Fruit fly (Drosophila melanogaster): ENCODE measurements around the gene Gr66a.

The Gr66a gene

DNA sequence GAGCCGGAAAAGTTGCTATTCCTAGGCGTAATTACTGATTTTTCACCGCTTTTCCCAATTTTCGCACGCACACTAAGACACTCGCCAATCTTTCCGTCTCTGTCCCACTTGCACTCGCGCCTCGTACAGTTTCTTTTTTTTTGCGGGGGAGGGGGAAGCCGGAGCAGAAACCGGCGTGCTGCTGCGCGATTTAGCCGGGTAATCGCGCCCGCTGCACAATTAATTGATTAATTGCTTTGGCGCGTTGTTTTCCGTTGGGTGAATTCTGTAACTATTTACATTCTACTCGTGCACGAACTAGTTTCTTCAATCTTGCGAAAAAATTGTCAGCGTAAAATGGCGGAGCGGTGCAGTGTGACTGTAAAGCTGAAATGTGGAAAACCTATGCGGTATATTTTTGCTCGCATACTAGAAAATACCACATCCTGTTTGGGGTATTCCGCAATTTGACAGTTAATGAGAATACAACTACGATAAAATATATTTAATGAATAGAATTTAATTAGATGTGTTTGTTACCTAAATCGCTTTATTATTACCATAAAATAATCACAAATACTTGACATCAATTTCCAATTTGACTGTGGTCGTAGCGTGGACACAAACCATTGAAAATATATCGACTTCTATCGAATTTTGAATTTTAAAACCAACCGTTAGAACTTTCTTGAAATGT, 8.5 kb upstream of the Gr66a start, which contains the start of gene Cpsf6 (continued):
- no peak for TF ChIP-seq grn (GFP tag; optimal IDR thresholded peaks at IDR 0.05)
- TF ChIP-seq CG12744 (GFP tag; optimal IDR thresholded peaks at IDR 0.05): no peak
- TF ChIP-seq Side (GFP tag; optimal IDR thresholded peaks at IDR 0.05): no peak
- TF ChIP-seq CG13123 (GFP tag; optimal IDR thresholded peaks at IDR 0.05): no peak
- TF ChIP-seq Ssrp (tag; optimal IDR thresholded peaks at IDR 0.05): peak; percentile 56
- TF ChIP-seq Dfd (GFP tag; optimal IDR thresholded peaks at IDR 0.05): no peak
- TF ChIP-seq CG2202 (tag; optimal IDR thresholded peaks at IDR 0.05): peak; percentile 11
- no peak for TF ChIP-seq fru (optimal IDR thresholded peaks at IDR 0.05)
- peak; percentile 50 for TF ChIP-seq Med (GFP tag)
- peak; percentile 71; the same call in 2 of the 3 replicates for TF ChIP-seq dysf (GFP tag; IDR thresholded peaks at IDR 0.05)
- TF ChIP-seq CG6254 (GFP tag; optimal IDR thresholded peaks at IDR 0.05): no peak
- TF ChIP-seq Bgb (GFP tag; IDR thresholded peaks at IDR 0.05; ENCODE audit: partially characterized antibody): peak; percentile 31; the same call in 1 of the 2 replicates
- peak; percentile 59 for TF ChIP-seq CG8388 (GFP tag; optimal IDR thresholded peaks at IDR 0.05)
- peak; percentile 68 for TF ChIP-seq CG7372 (GFP tag; IDR thresholded peaks at IDR 0.05)
- TF ChIP-seq Ravus (GFP tag; IDR thresholded peaks at IDR 0.05): no peak; the same call in 1 of the 2 replicates
- TF ChIP-seq disco-r (GFP tag; optimal IDR thresholded peaks at IDR 0.05): no peak
- TF ChIP-seq emc (GFP tag; optimal IDR thresholded peaks at IDR 0.05): no peak
- peak; percentile 19 for TF ChIP-seq Deaf1 (tag; optimal IDR thresholded peaks at IDR 0.05)
- TF ChIP-seq CG9797 (GFP tag; optimal IDR thresholded peaks at IDR 0.05): peak; percentile 84
- peak; percentile 19 for TF ChIP-seq ewg (GFP tag; optimal IDR thresholded peaks at IDR 0.05)
- TF ChIP-seq CG2116 (GFP tag; optimal IDR thresholded peaks at IDR 0.05): peak; percentile 82
- no peak for TF ChIP-seq Hr78 (GFP tag; optimal IDR thresholded peaks at IDR 0.05)
- no peak for TF ChIP-seq fd64A (GFP tag; optimal IDR thresholded peaks at IDR 0.05)
- TF ChIP-seq B-H2 (GFP tag; optimal IDR thresholded peaks at IDR 0.05): no peak
- TF ChIP-seq pita (GFP tag; optimal IDR thresholded peaks at IDR 0.05): peak; percentile 52
- peak; percentile 49 for TF ChIP-seq Hr3 (GFP tag; optimal IDR thresholded peaks at IDR 0.05)
- no peak for TF ChIP-seq Meics (GFP tag; optimal IDR thresholded peaks at IDR 0.05)
- no peak for TF ChIP-seq slou (GFP tag; optimal IDR thresholded peaks at IDR 0.05)
- peak; percentile 37 for TF ChIP-seq CG18764 (GFP tag; optimal IDR thresholded peaks at IDR 0.05)
- peak; percentile 32; the same call in 1 of the 3 replicates for TF ChIP-seq H15 (GFP tag; IDR thresholded peaks at IDR 0.05)
- TF ChIP-seq hkb (optimal IDR thresholded peaks at IDR 0.05): no peak
- peak; percentile 48 for TF ChIP-seq hkb (GFP tag; IDR thresholded peaks at IDR 0.05)
- peak; percentile 86 for TF ChIP-seq CoRest (tag; optimal IDR thresholded peaks at IDR 0.05)
- TF ChIP-seq Dbx (GFP tag; IDR thresholded peaks at IDR 0.05): 0 out of 3 replicates have a peak, but pooled peaks have one; percentile 51
- no peak for TF ChIP-seq CG6791 (GFP tag; IDR thresholded peaks at IDR 0.05; ENCODE audit: partially characterized antibody)
- TF ChIP-seq salm (tag; optimal IDR thresholded peaks at IDR 0.05): no peak
- no peak for TF ChIP-seq Stat92E (GFP tag; optimal IDR thresholded peaks at IDR 0.05)
- no peak; the same call in 1 of the 2 replicates for TF ChIP-seq inv (GFP tag; IDR thresholded peaks at IDR 0.05; ENCODE audit: partially characterized antibody)
- TF ChIP-seq slp2 (GFP tag; optimal IDR thresholded peaks at IDR 0.05): no peak
- peak; percentile 66 for TF ChIP-seq CG8924 (tag; optimal IDR thresholded peaks at IDR 0.05)
- no peak for TF ChIP-seq CG4707 (GFP tag; optimal IDR thresholded peaks at IDR 0.05)
- no peak for TF ChIP-seq HLH4C (GFP tag; IDR thresholded peaks at IDR 0.05; ENCODE audit: partially characterized antibody)
- peak; percentile 67 for TF ChIP-seq Dp (GFP tag; optimal IDR thresholded peaks at IDR 0.05)
- TF ChIP-seq cad (GFP tag; optimal IDR thresholded peaks at IDR 0.05): no peak
- TF ChIP-seq PHDP (tag; optimal IDR thresholded peaks at IDR 0.05): peak; percentile 76
- peak; percentile 26 for TF ChIP-seq Abd-B (GFP tag; optimal IDR thresholded peaks at IDR 0.05)
- peak; percentile 68 for TF ChIP-seq sens-2 (GFP tag; IDR thresholded peaks at IDR 0.05)
- peak; percentile 63 for TF ChIP-seq CG10209 (GFP tag; optimal IDR thresholded peaks at IDR 0.05)
- 0 out of 4 replicates have a peak, but pooled peaks have one; percentile 46 for TF ChIP-seq Dll (GFP tag; IDR thresholded peaks at IDR 0.05; ENCODE audit: partially characterized antibody)
